Fruit fly (Drosophila melanogaster): ENCODE measurements around the gene Ubr1.

The Ubr1 gene

DNA sequence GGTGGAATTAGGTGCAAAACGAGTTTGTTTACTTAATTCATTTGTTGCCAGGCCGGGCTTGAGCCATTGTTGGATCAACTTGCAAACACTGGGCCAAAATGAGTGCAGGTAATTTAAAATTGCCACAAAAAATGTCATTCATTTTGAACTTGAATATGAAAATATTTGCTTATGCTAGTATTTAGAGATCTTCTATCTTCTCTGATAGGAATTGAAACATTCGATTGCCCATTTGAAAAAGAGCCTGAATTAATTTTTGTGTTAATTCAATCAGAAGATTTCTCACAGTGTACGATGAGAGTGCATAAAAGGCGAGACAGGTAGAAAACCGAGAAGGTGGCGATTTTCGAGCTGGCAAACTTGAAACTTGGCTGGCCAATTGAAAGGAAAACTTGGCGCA lies 1.9 kb downstream of the Ubr1 start (continued):
- 0 out of 2 replicates have a peak, but pooled peaks have one; percentile 10 for TF ChIP-seq CG6689 (GFP tag; IDR thresholded peaks at IDR 0.05)
- TF ChIP-seq CG14014 (GFP tag; IDR thresholded peaks at IDR 0.05) = 0 out of 2 replicates have a peak, but pooled peaks have one; percentile 6
- TF ChIP-seq ase (GFP tag; IDR thresholded peaks at IDR 0.05) = 0 out of 3 replicates have a peak, but pooled peaks have one; percentile 8
- TF ChIP-seq tgo (GFP tag; IDR thresholded peaks at IDR 0.05) = no peak
- TF ChIP-seq sob (GFP tag; IDR thresholded peaks at IDR 0.05) = 0 out of 2 replicates have a peak, but pooled peaks have one; percentile 13
- TF ChIP-seq CG10565 (GFP tag; optimal IDR thresholded peaks at IDR 0.05) = no peak
- peak; percentile 25; the same call in 1 of the 2 replicates for TF ChIP-seq CG9932 (GFP tag; IDR thresholded peaks at IDR 0.05)
- no peak for TF ChIP-seq Atf6 (GFP tag; IDR thresholded peaks at IDR 0.05)

DNA sequence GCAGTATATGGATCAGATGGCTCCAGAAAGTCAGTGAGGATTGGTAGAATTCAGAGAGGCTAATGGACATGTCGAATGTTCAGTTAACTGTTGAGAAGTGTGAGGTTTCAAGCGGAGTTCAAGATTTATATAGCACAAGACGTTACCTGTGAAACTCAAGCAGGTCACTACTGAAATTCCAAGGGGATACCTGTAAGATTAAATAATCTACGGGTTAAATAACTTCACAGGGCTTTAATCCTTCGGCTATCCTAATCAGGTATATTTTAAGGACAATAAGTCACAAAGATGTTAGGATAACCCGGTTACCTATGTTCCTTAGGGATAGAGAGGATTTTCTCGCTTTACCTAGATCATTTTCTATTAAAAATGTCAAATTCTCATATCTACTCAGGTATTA lies 20.1 kb downstream of the Ubr1 start, which contains the start of gene CG13000:
Gene CG13000, minus strand, starts transcription at position 101 of the 400 bp plus-strand sequence.
- no peak for TF ChIP-seq CG6854 (GFP tag; optimal IDR thresholded peaks at IDR 0.05)
- TF ChIP-seq CG7556 (GFP tag; optimal IDR thresholded peaks at IDR 0.05) = no peak
- no peak for TF ChIP-seq Nf-YB (GFP tag; optimal IDR thresholded peaks at IDR 0.05)
- TF ChIP-seq Elba2 (GFP tag; optimal IDR thresholded peaks at IDR 0.05) = no peak
- TF ChIP-seq Dip2 (GFP tag; IDR thresholded peaks at IDR 0.05) = no peak
- TF ChIP-seq Mrtf (GFP tag; IDR thresholded peaks at IDR 0.05) = no peak
- TF ChIP-seq CG11398 (GFP tag; optimal IDR thresholded peaks at IDR 0.05) = no peak
- TF ChIP-seq Nf-YA (GFP tag; IDR thresholded peaks at IDR 0.05) = no peak
- no peak for TF ChIP-seq gce (GFP tag; IDR thresholded peaks at IDR 0.05)
- TF ChIP-seq ranshi (GFP tag; IDR thresholded peaks at IDR 0.05) = no peak
- TF ChIP-seq Dref (GFP tag; IDR thresholded peaks at IDR 0.05) = no peak
- no peak for TF ChIP-seq so (GFP tag; IDR thresholded peaks at IDR 0.05)
- no peak for TF ChIP-seq MBD-R2 (GFP tag; IDR thresholded peaks at IDR 0.05)

DNA sequence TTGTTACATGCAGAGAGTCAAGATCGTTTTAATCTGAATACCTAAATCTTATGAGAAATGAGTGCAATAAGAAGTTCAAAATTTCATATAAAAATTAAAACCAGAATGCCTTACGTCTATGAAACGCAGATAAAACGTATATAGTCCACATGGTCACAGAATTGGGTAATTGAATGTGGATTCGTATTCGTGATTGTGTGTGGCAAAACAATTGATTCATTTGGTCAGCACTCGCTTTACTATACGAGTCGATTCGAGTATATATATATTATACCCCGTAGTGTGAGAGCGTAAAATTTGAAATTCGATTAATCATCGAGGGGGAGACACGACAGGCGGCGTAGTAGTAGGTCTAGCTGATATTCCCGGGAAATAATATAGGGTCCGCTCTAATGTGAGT lies 21.9 kb downstream of the Ubr1 start:
- TF ChIP-seq Hr3 (GFP tag; optimal IDR thresholded peaks at IDR 0.05) (no peak), sens (GFP tag) (peak; percentile 47), Pdp1 (GFP tag; optimal IDR thresholded peaks at IDR 0.05) (peak in 1 of 2 experiments; percentile 4)

DNA sequence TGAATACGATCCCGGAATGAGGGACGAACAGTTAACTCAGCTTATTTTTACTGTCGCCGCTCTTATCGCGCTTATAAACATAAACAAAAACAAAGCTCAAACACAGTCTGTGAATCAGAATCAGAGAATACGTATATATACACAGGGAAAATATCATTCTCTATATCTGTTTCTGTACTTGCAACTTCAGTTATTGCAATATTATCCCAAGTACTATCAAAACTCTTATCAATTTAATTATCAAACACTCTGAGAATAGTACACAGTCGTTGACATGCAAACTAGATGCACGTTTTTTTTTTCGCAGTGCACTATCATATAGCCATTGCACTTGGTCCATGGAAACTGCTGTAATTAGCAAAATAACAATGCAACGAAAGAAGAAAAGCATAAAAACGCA lies 23.1 kb downstream of the Ubr1 start:
- TF ChIP-seq bsh (GFP tag; optimal IDR thresholded peaks at IDR 0.05) (peak; percentile 13 to 39), Ssrp (tag; optimal IDR thresholded peaks at IDR 0.05) (peak; percentile 7), gem (tag; optimal IDR thresholded peaks at IDR 0.05) (peak; percentile 31), CG12155 (GFP tag; optimal IDR thresholded peaks at IDR 0.05) (no peak), phol (tag; optimal IDR thresholded peaks at IDR 0.05) (peak; percentile 27), vvl (GFP tag; IDR thresholded peaks at IDR 0.05) (0 out of 2 replicates have a peak, but pooled peaks have one; percentile 19), CG14441 (GFP tag; IDR thresholded peaks at IDR 0.05) (0 out of 2 replicates have a peak, but pooled peaks have one; percentile 13), maf-S (GFP tag; optimal IDR thresholded peaks at IDR 0.05) (no peak), Ptx1 (GFP tag; IDR thresholded peaks at IDR 0.05) (0 out of 2 replicates have a peak, but pooled peaks have one; percentile 35), row (GFP tag; IDR thresholded peaks at IDR 0.05) (0 out of 3 replicates have a peak, but pooled peaks have one; percentile 9), so (GFP tag; IDR thresholded peaks at IDR 0.05) (no peak), Sox102F (GFP tag; optimal IDR thresholded peaks at IDR 0.05) (peak; percentile 42), nom (GFP tag; optimal IDR thresholded peaks at IDR 0.05) (peak; percentile 67), CG30403 (GFP tag; optimal IDR thresholded peaks at IDR 0.05) (peak; percentile 9), CG9817 (tag; optimal IDR thresholded peaks at IDR 0.05) (no peak), unpg (GFP tag; optimal IDR thresholded peaks at IDR 0.05) (peak; percentile 37), ase (GFP tag; IDR thresholded peaks at IDR 0.05) (0 out of 3 replicates have a peak, but pooled peaks have one; percentile 20), slbo (GFP tag; IDR thresholded peaks at IDR 0.05) (peak; percentile 22; the same call in 1 of the 2 replicates), Drgx (GFP tag; IDR thresholded peaks at IDR 0.05) (peak; percentile 78), CG18262 (tag; optimal IDR thresholded peaks at IDR 0.05) (peak; percentile 1), H2.0 (GFP tag; IDR thresholded peaks at IDR 0.05) (0 out of 2 replicates have a peak, but pooled peaks have one; percentile 4), fd96Cb (tag; optimal IDR thresholded peaks at IDR 0.05) (peak; percentile 8), CG10979 (tag; optimal IDR thresholded peaks at IDR 0.05) (peak; percentile 0), PHDP (tag; optimal IDR thresholded peaks at IDR 0.05) (peak; percentile 15), Xbp1 (GFP tag; optimal IDR thresholded peaks at IDR 0.05) (peak; percentile 8)

Measured in whole organism, embryonic.